Fruit fly (Drosophila melanogaster) whole organism, pupa: ENCODE results near the gene CG43175.

Source experiments
- CG14655 ChIP-seq: fragments of 200-800 bp; sonication (Bioruptor generic); optimal IDR thresholded peaks from 3 replicates; lab custom pipeline; 2017; ENCODE audit warnings: mild to moderate bottlenecking, missing biosample characterization, missing genetic modification reagents, missing genetic modification characterization
- CG17806 ChIP-seq: fragments of 200-800 bp; sonication (Bioruptor generic); optimal IDR thresholded peaks from 2 replicates; lab custom pipeline; 2018; ENCODE audit warnings: missing biosample characterization, mild to moderate bottlenecking, missing genetic modification characterization, moderate library complexity
- CG8301 ChIP-seq: fragments of 200-800 bp; sonication (Bioruptor generic); optimal IDR thresholded peaks from 2 replicates; lab custom pipeline; 2018; ENCODE audit warnings: missing biosample characterization, mild to moderate bottlenecking, missing genetic modification characterization
- Pif1B ChIP-seq: fragments of 200-800 bp; sonication (Bioruptor generic); optimal IDR thresholded peaks from 3 replicates; lab custom pipeline; 2016; ENCODE audit warnings: missing biosample characterization, missing genetic modification characterization
- fd96Ca ChIP-seq: fragments of 200-800 bp; sonication (Bioruptor generic); IDR thresholded peaks from 3 replicates; pipeline ENCODE4 v1.3.6; 2022; ENCODE audit warnings: missing biosample characterization, missing genetic modification characterization

DNA sequence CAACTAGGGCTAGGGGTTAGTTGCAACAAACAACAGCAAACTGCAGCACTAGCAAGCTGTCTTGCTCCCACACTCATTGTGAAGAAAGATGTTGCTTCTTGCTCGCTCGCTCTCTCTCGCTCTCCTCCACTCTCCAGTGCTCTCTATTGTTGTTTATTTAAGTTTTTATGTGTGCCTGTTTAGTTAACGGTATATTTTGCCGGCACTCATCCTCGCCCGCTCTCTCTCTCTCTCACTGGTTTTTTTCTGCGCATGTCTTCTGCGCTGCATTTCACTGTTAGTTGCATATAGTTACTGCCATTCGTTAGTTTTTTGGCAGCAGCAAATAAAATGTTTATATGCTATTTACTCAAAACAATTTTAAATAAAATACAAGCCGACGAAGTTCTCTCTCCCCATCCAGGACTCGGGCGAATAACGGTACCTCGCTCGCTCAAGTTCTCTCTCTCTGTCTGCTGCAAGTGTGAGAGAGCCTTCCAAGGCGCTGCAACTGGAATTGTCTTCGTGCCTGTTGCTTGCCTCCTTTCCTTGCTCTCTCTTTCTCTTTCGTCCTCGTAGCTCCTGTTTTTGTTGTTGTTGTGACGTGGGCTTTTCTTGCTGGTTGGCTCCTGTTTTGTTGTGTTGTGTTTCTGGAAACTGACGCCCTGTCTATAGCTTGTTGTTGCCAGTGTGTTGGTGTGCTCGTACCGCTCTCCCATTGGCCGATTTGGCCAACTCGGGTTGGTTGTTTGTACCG, 35.7 kb downstream of the CG43175 start:
- TF ChIP-seq Pif1B (no peak), CG17806 (tag; lab: Kevin White, UChicago) (no peak), CG14655 (GFP tag; lab: Kevin White, UChicago) (no peak), fd96Ca (GFP tag; lab: Robert Waterston, UW) (no peak), CG8301 (tag; lab: Kevin White, UChicago) (no peak)
